Worm (Caenorhabditis elegans): Measurements from ENCODE around the gene vha-9.

- TF ChIP-seq B0310.2 (tag; optimal IDR thresholded peaks at IDR 0.05) (no peak), ama-1 (optimal IDR thresholded peaks at IDR 0.05) (no peak), tra-4 (tag; optimal IDR thresholded peaks at IDR 0.05) (no peak), pes-1 (GFP tag; IDR thresholded peaks at IDR 0.05) (no peak), sea-1 (GFP tag; conservative IDR thresholded peaks at IDR 0.05) (no peak), tbx-11 (GFP tag; IDR thresholded peaks at IDR 0.05) (no peak)
Measured at ce11 chrII:10345012-10345411, 41.5 kb upstream of the vha-9 start, which contains the start of gene pro-2.
